Worm (Caenorhabditis elegans) whole organism, late embryonic: ENCODE measurements around the gene Y41C4A.8.

ENCODE experiments used
- C08G9.2 ChIP-seq: sonication (generic microtip); optimal IDR thresholded peaks from 2 replicates; lab custom pipeline; 2016; ENCODE audit warnings: mild to moderate bottlenecking, missing genetic modification characterization, moderate library complexity, missing compliant biosample characterization
- C38D4.7 ChIP-seq: fragments of 200-800 bp; sonication (Bioruptor generic); optimal IDR thresholded peaks from 2 replicates; lab custom pipeline; 2018; ENCODE audit warnings: mild to moderate bottlenecking, missing genetic modification characterization, moderate library complexity, missing compliant biosample characterization
- F13H6.1 ChIP-seq: sonication (generic microtip); optimal IDR thresholded peaks from 2 replicates; lab custom pipeline; 2016; ENCODE audit warnings: missing genetic modification characterization, missing compliant biosample characterization
- K02D7.2 ChIP-seq: sonication (generic microtip); optimal IDR thresholded peaks from 2 replicates; lab custom pipeline; 2017; ENCODE audit warnings: mild to moderate bottlenecking, missing genetic modification characterization, missing compliant biosample characterization
- T23F11.4 ChIP-seq: fragments of 200-800 bp; sonication (Bioruptor generic); optimal IDR thresholded peaks from 2 replicates; lab custom pipeline; 2018; ENCODE audit warnings: mild to moderate bottlenecking, missing genetic modification characterization, missing compliant biosample characterization
- Y22D7AL.16 ChIP-seq: sonication (generic microtip); optimal IDR thresholded peaks from 2 replicates; lab custom pipeline; 2016; ENCODE audit warnings: missing genetic modification characterization, missing compliant biosample characterization
- ahr-1 ChIP-seq: sonication (generic microtip); optimal IDR thresholded peaks from 2 replicates; lab custom pipeline; 2016; ENCODE audit warnings: missing genetic modification characterization, missing compliant biosample characterization
- ama-1 ChIP-seq: fragments of 150-350 bp; optimal IDR thresholded peaks from 2 replicates; lab custom pipeline; 2014
- ceh-14 ChIP-seq: sonication (generic microtip); optimal IDR thresholded peaks from 2 replicates; lab custom pipeline; 2016; ENCODE audit warnings: missing genotype, missing genetic modification characterization, missing compliant biosample characterization
- ceh-18 ChIP-seq: sonication (generic microtip); optimal IDR thresholded peaks from 2 replicates; lab custom pipeline; 2016; ENCODE audit warnings: missing genetic modification characterization, missing compliant biosample characterization
- ceh-2 ChIP-seq: sonication (generic microtip); optimal IDR thresholded peaks from 2 replicates; lab custom pipeline; 2016; ENCODE audit warnings: missing genotype, missing genetic modification characterization, missing compliant biosample characterization
- ceh-22 ChIP-seq: sonication (generic microtip); optimal IDR thresholded peaks from 2 replicates; lab custom pipeline; 2017; ENCODE audit warnings: missing biosample characterization, missing genetic modification characterization
- ceh-24 ChIP-seq: sonication (generic microtip); optimal IDR thresholded peaks from 2 replicates; lab custom pipeline; 2016; ENCODE audit warnings: mild to moderate bottlenecking, missing genetic modification characterization, missing compliant biosample characterization
- ceh-30 ChIP-seq: fragments of 150-350 bp; optimal IDR thresholded peaks from 2 replicates; lab custom pipeline; 2014; ENCODE audit warnings: missing biosample characterization, missing genetic modification characterization
- ceh-31 ChIP-seq: sonication (generic microtip); optimal IDR thresholded peaks from 2 replicates; lab custom pipeline; 2016; ENCODE audit warnings: missing genetic modification characterization, missing compliant biosample characterization
- ceh-34 ChIP-seq: sonication (generic microtip); optimal IDR thresholded peaks from 2 replicates; lab custom pipeline; 2016; ENCODE audit warnings: mild to moderate bottlenecking, missing genetic modification characterization, missing compliant biosample characterization
- ceh-45 ChIP-seq: fragments of 200-800 bp; sonication (Bioruptor generic); IDR thresholded peaks from 2 replicates; pipeline ENCODE4 v1.3.6; 2022; ENCODE audit warnings: missing genetic modification reagents, missing genetic modification characterization, missing compliant biosample characterization
- ceh-48 ChIP-seq: sonication (generic microtip); optimal IDR thresholded peaks from 2 replicates; lab custom pipeline; 2016; ENCODE audit warnings: missing genetic modification characterization, inconsistent platforms, missing compliant biosample characterization
- ceh-9 ChIP-seq: sonication (generic microtip); optimal IDR thresholded peaks from 2 replicates; lab custom pipeline; 2016; ENCODE audit warnings: mild to moderate bottlenecking, missing genetic modification characterization, inconsistent platforms, missing compliant biosample characterization
- dmd-4 ChIP-seq: sonication (generic microtip); optimal IDR thresholded peaks from 2 replicates; lab custom pipeline; 2016; ENCODE audit warnings: borderline replicate concordance, missing genetic modification characterization, missing compliant biosample characterization
- elt-2 ChIP-seq: sonication (generic microtip); optimal IDR thresholded peaks from 2 replicates; lab custom pipeline; 2016; ENCODE audit warnings: missing genetic modification reagents, missing genetic modification characterization, missing compliant biosample characterization
- elt-4 ChIP-seq: sonication (generic microtip); optimal IDR thresholded peaks from 2 replicates; lab custom pipeline; 2016; ENCODE audit warnings: missing genetic modification characterization, missing compliant biosample characterization
- gmeb-2 ChIP-seq: sonication (generic microtip); optimal IDR thresholded peaks from 2 replicates; lab custom pipeline; 2016; ENCODE audit warnings: missing genetic modification characterization, inconsistent platforms, missing compliant biosample characterization
- hlh-15 ChIP-seq: sonication (generic microtip); optimal IDR thresholded peaks from 2 replicates; lab custom pipeline; 2016; ENCODE audit warnings: missing genetic modification characterization, missing compliant biosample characterization
- hlh-8 ChIP-seq: sonication (generic microtip); optimal IDR thresholded peaks from 2 replicates; lab custom pipeline; 2016; ENCODE audit warnings: missing genotype, missing genetic modification characterization, missing compliant biosample characterization
- lim-6 ChIP-seq: sonication (generic microtip); optimal IDR thresholded peaks from 2 replicates; lab custom pipeline; 2016; ENCODE audit warnings: missing genetic modification characterization, missing compliant biosample characterization
- nfya-1 ChIP-seq: sonication (generic microtip); optimal IDR thresholded peaks from 2 replicates; lab custom pipeline; 2017; ENCODE audit warnings: missing genetic modification characterization, mild to moderate bottlenecking, missing compliant biosample characterization, antibody characterized with exemption, moderate library complexity
- nhr-11 ChIP-seq: fragments of 150-350 bp; optimal IDR thresholded peaks from 2 replicates; lab custom pipeline; 2014; ENCODE audit warnings: missing biosample characterization, missing genetic modification characterization
- npax-4 ChIP-seq: sonication (generic microtip); optimal IDR thresholded peaks from 2 replicates; lab custom pipeline; 2016; ENCODE audit warnings: missing genetic modification characterization, missing compliant biosample characterization
- odd-2 ChIP-seq: sonication (generic microtip); optimal IDR thresholded peaks from 2 replicates; lab custom pipeline; 2017; ENCODE audit warnings: antibody characterized with exemption, mild to moderate bottlenecking, missing genetic modification characterization, missing compliant biosample characterization
- pag-3 ChIP-seq: sonication (generic microtip); optimal IDR thresholded peaks from 2 replicates; lab custom pipeline; 2016; ENCODE audit warnings: missing compliant biosample characterization, missing genetic modification characterization, borderline replicate concordance
- pat-9 ChIP-seq: fragments of 200-800 bp; sonication (Bioruptor generic); optimal IDR thresholded peaks from 2 replicates; lab custom pipeline; 2018; ENCODE audit warnings: mild to moderate bottlenecking, missing genetic modification characterization, moderate library complexity, missing compliant biosample characterization
- pax-1 ChIP-seq: fragments of 150-350 bp; optimal IDR thresholded peaks from 2 replicates; lab custom pipeline; 2014; ENCODE audit warnings: missing biosample characterization, missing genetic modification characterization
- pha-2 ChIP-seq: sonication (generic microtip); optimal IDR thresholded peaks from 2 replicates; lab custom pipeline; 2017; ENCODE audit warnings: mild to moderate bottlenecking, missing genetic modification characterization, missing compliant biosample characterization
- pha-4 ChIP-seq: fragments of 150-350 bp; optimal IDR thresholded peaks from 2 replicates; lab custom pipeline; 2018; ENCODE audit warnings: missing biosample characterization, missing genetic modification reagents, missing genetic modification characterization
- pqm-1 ChIP-seq: sonication (generic microtip); optimal IDR thresholded peaks from 2 replicates; lab custom pipeline; 2016; ENCODE audit warnings: missing genetic modification characterization, missing compliant biosample characterization
- pros-1 ChIP-seq: fragments of 150-350 bp; optimal IDR thresholded peaks from 2 replicates; lab custom pipeline; 2014; ENCODE audit warnings: missing biosample characterization, missing genetic modification reagents, missing genetic modification characterization
- ref-2 ChIP-seq: sonication (generic microtip); optimal IDR thresholded peaks from 2 replicates; lab custom pipeline; 2016; ENCODE audit warnings: missing genetic modification characterization, missing compliant biosample characterization
- rnt-1 ChIP-seq: sonication (generic microtip); optimal IDR thresholded peaks from 2 replicates; lab custom pipeline; 2016; ENCODE audit warnings: missing genetic modification characterization, missing compliant biosample characterization
- sdc-2 ChIP-seq: sonication (generic microtip); optimal IDR thresholded peaks from 2 replicates; lab custom pipeline; 2016; ENCODE audit warnings: missing genotype, missing genetic modification characterization, missing compliant biosample characterization
- sox-2 ChIP-seq: fragments of 200-800 bp; sonication (Bioruptor generic); IDR thresholded peaks from 2 replicates; pipeline ENCODE4 v1.3.6; 2022; ENCODE audit warnings: missing genetic modification reagents, missing genetic modification characterization, missing compliant biosample characterization
- sox-4 ChIP-seq: sonication (generic microtip); optimal IDR thresholded peaks from 2 replicates; lab custom pipeline; 2017; ENCODE audit warnings: mild to moderate bottlenecking, missing genetic modification characterization, inconsistent platforms, missing compliant biosample characterization
- syd-9 ChIP-seq: sonication (generic microtip); optimal IDR thresholded peaks from 2 replicates; lab custom pipeline; 2016; ENCODE audit warnings: mild to moderate bottlenecking, missing genetic modification characterization, moderate library complexity, missing compliant biosample characterization
- tbx-2 ChIP-seq: sonication (generic microtip); optimal IDR thresholded peaks from 2 replicates; lab custom pipeline; 2016; ENCODE audit warnings: missing genetic modification characterization, missing compliant biosample characterization
- unc-3 ChIP-seq, 2 experiments: fragments of 200-800 bp in 1 of 2; sonication (Bioruptor generic) in 1 of 2; sonication (generic microtip) in 1 of 2; conservative IDR thresholded peaks in 1 of 2; optimal IDR thresholded peaks in 1 of 2; 2 replicates each; pipeline versions ENCODE4 v1.3.6 to Lab custom; 2016 to 2022; ENCODE audit warnings: missing compliant biosample characterization in 2 of 2, missing genetic modification characterization in 2 of 2, missing genetic modification reagents in 1 of 2
- unc-55 ChIP-seq: sonication (generic microtip); optimal IDR thresholded peaks from 2 replicates; lab custom pipeline; 2017; ENCODE audit warnings: missing biosample characterization, missing genetic modification reagents, missing genetic modification characterization

The Y41C4A.8 gene

DNA sequence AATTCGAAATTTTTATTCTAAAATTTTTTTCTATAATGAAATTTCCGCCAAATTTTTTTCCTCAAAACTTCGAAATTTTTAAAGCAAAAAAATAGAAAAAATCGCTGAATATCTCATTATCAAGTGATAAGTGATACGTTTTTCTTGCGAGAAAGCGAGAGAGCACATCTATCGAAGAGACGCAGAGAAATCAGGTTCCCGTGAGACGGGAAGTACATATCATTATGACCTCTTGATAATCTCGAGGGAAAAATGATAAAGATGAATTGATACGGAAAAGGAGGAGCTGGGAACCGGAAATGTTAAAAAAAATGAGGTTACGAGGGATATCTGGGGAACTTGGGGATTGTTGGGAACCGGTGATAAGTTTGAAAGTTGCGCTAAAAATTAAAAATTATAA lies 18.4 kb upstream of the Y41C4A.8 start:
- peak; percentile 80 for TF ChIP-seq elt-2 (tag; lab: Kevin White, UChicago)
- TF ChIP-seq syd-9, result no peak

ce11 chrIII:11726590-11726989 lies 18.0 kb upstream of the Y41C4A.8 start, which contains the start of gene Y41C4A.12:
Gene Y41C4A.12 (minus strand): TSS chrIII:11726690.
- no peak for TF ChIP-seq T23F11.4 (GFP tag; lab: Kevin White, UChicago)
- TF ChIP-seq ceh-9 (tag; lab: Kevin White, UChicago), result no peak
- no peak for TF ChIP-seq elt-2 (tag; lab: Kevin White, UChicago)
- TF ChIP-seq odd-2 (tag; lab: Kevin White, UChicago), result no peak
- no peak for TF ChIP-seq ceh-34
- no peak for TF ChIP-seq ceh-22 (tag; lab: Kevin White, UChicago)
- TF ChIP-seq pat-9 (tag; lab: Kevin White, UChicago), result no peak

DNA sequence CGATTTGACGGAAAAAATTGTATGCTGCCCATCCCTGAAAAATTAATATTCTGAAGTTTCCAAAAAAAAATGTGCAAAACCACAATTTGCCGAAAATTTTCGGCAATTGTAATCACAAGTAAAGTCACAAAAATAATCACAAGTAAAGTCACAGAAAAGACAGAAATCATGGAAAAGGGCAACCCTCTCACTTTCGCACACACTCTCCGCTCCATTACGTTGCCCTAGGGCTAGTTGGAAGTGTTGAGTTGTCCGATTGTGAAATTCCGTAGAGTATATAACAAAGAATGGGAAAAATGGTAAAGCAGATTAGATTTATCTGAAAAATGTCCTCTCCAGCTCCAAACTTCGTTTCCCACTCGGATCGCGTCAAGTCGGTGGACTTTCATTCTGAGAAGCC lies 12.8 kb upstream of the Y41C4A.8 start, which contains the start of gene Y41C4A.32:
Gene Y41C4A.32, plus strand, starts transcription at position 302 of the 400 bp plus-strand sequence.
- TF ChIP-seq dmd-4 (tag; lab: Kevin White, UChicago) (no peak), ceh-9 (tag; lab: Kevin White, UChicago) (no peak), nhr-11 (tag; lab: Kevin White, UChicago) (no peak), pha-2 (no peak), F13H6.1 (no peak), ceh-45 (GFP tag; lab: Robert Waterston, UW) (no peak), sdc-2 (tag; lab: Kevin White, UChicago) (no peak)
- TF ChIP-seq, all 69 proteins: peak for 0

DNA sequence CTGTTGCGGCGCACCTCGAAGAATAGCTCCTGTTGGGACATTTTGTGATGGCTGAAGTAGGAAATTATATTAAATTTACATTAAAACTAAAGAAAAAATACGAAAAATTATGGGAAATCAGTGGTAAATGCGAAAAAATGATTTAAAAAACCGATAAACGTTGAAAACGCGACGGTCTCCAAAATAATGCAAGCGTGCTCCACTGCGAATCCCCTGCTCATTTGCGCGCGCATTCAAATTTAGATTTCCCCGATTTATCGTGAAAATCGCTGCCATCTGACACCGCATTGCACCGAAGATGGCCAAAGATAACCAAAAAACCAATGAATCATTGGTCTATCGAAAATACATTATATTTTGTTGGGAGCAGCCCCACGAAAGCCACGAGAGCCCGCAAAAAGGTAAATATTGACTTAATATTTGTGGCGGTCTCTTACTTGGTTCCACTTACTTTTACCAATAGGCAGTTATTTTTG lies 10.8 kb upstream of the Y41C4A.8 start, which contains the start of the genes elb-1 and Y41C4A.11:
Gene elb-1, minus strand, starts transcription at position 51 of the 476 bp plus-strand sequence.
Gene Y41C4A.11, plus strand, starts transcription at position 461 of the 476 bp plus-strand sequence.
- TF ChIP-seq elt-4 (tag; lab: Kevin White, UChicago) (no peak), ceh-45 (GFP tag; lab: Robert Waterston, UW) (no peak), tbx-2 (tag; lab: Kevin White, UChicago) (peak; percentile 15), pros-1 (tag; lab: Kevin White, UChicago) (no peak), pax-1 (tag; lab: Kevin White, UChicago) (no peak), rnt-1 (tag; lab: Kevin White, UChicago) (no peak), ceh-2 (no peak), T23F11.4 (GFP tag; lab: Kevin White, UChicago) (no peak), hlh-8 (tag; lab: Kevin White, UChicago) (no peak), pha-4 (tag; lab: Kevin White, UChicago) (no peak), ceh-9 (tag; lab: Kevin White, UChicago) (no peak), C08G9.2 (tag; lab: Kevin White, UChicago) (peak; percentile 6), C38D4.7 (GFP tag; lab: Kevin White, UChicago) (no peak), ref-2 (peak; percentile 4), pag-3 (tag; lab: Kevin White, UChicago) (no peak), Y22D7AL.16 (tag; lab: Kevin White, UChicago) (no peak), ahr-1 (no peak), ceh-31 (tag; lab: Kevin White, UChicago) (peak; percentile 48), nfya-1 (tag; lab: Kevin White, UChicago) (peak; percentile 55), syd-9 (no peak), K02D7.2 (no peak), npax-4 (no peak), ceh-14 (tag; lab: Kevin White, UChicago) (no peak), ceh-24 (tag; lab: Kevin White, UChicago) (no peak), odd-2 (tag; lab: Kevin White, UChicago) (no peak), ceh-48 (no peak), sox-2 (GFP tag; lab: Robert Waterston, UW) (no peak), unc-3 (GFP tag; conservative IDR thresholded peaks at IDR 0.05; lab: Robert Waterston, UW) (no peak), unc-3 (tag; optimal IDR thresholded peaks at IDR 0.05; lab: Kevin White, UChicago) (no peak), ceh-18 (tag; lab: Kevin White, UChicago) (peak; percentile 27), ceh-30 (tag; lab: Kevin White, UChicago) (no peak), unc-55 (GFP tag; lab: Kevin White, UChicago) (no peak), hlh-15 (tag; lab: Kevin White, UChicago) (no peak), ama-1 (lab: Kevin White, UChicago) (no peak), pha-2 (no peak), sox-4 (tag; lab: Kevin White, UChicago) (no peak), ceh-22 (tag; lab: Kevin White, UChicago) (no peak), lim-6 (tag; lab: Kevin White, UChicago) (no peak), pqm-1 (tag; lab: Kevin White, UChicago) (no peak), gmeb-2 (tag; lab: Kevin White, UChicago) (no peak)
